Worm (Caenorhabditis elegans) whole organism, L3 larva: Measurements from ENCODE around the gene gst-40.

ENCODE experiments used
- ama-1 ChIP-seq: fragments of 150-350 bp; optimal IDR thresholded peaks from 2 replicates; lab custom pipeline; 2018
- ceh-28 ChIP-seq: fragments of 150-350 bp; optimal IDR thresholded peaks from 2 replicates; lab custom pipeline; 2014; ENCODE audit warnings: missing biosample characterization, missing genetic modification reagents, missing genetic modification characterization
- tbx-2 ChIP-seq: sonication (generic microtip); optimal IDR thresholded peaks from 2 replicates; lab custom pipeline; 2016; ENCODE audit warnings: mild to moderate bottlenecking, missing genetic modification characterization, missing compliant biosample characterization

DNA sequence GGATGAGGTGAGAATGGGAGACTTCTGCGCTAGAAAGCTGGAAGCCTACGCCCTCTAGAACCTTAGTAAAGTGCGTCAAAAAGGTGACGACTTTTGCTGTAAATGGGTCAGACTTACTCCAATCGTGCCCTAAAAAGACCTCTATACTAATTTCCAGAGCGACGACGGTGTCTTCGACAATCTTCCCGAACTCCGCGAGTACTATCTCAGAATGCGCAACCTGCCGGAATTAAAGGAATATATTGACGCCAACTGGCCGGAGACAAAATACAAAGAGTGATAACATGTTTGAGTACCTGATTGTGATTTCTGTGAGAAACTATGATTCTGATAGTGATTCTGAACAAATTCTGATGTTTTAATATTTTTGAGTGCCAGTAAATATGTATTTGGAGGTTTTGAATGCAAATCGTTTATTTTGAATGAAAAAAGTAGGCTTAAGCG is 1.7 kb downstream of the gst-40 start:
- TF ChIP-seq ama-1 (lab: Kevin White, UChicago) (peak; percentile 82), ceh-28 (tag; lab: Kevin White, UChicago) (no peak), tbx-2 (tag; lab: Kevin White, UChicago) (no peak)
